Fruit fly (Drosophila melanogaster) whole organism, embryonic: ENCODE results near the gene CG34453.

Source experiments
- Abd-B ChIP-seq: fragments of 200-800 bp; sonication (Bioruptor generic); optimal IDR thresholded peaks from 2 replicates; lab custom pipeline; 2018; ENCODE audit warnings: missing biosample characterization, mild to moderate bottlenecking, missing genetic modification characterization, moderate library complexity
- CG10654 ChIP-seq: fragments of 200-800 bp; sonication (Bioruptor generic); optimal IDR thresholded peaks from 2 replicates; lab custom pipeline; 2016; ENCODE audit warnings: missing biosample characterization, missing genetic modification characterization
- CG11456 ChIP-seq: fragments of 200-800 bp; sonication (Bioruptor generic); IDR thresholded peaks from 3 replicates; pipeline ENCODE4 v1.3.6; 2022; ENCODE audit warnings: missing biosample characterization, missing genetic modification characterization
- CG14050 ChIP-seq: fragments of 200-800 bp; sonication (Bioruptor generic); IDR thresholded peaks from 3 replicates; pipeline ENCODE4 v1.3.6; 2022; ENCODE audit warnings: missing biosample characterization, missing genetic modification characterization
- CG14710 ChIP-seq: fragments of 200-800 bp; sonication (Bioruptor generic); optimal IDR thresholded peaks from 3 replicates; lab custom pipeline; 2019; ENCODE audit warnings: missing biosample characterization, mild to moderate bottlenecking, missing genetic modification characterization, moderate library complexity
- CG15601 ChIP-seq: fragments of 200-800 bp; sonication (Bioruptor generic); optimal IDR thresholded peaks from 3 replicates; lab custom pipeline; 2019; ENCODE audit warnings: missing biosample characterization, mild to moderate bottlenecking, missing genetic modification characterization, moderate library complexity
- CG17186 ChIP-seq: fragments of 200-800 bp; sonication (Bioruptor generic); optimal IDR thresholded peaks from 3 replicates; lab custom pipeline; 2017; ENCODE audit warnings: missing biosample characterization, missing genetic modification reagents, missing genetic modification characterization
- CG17328 ChIP-seq: fragments of 200-800 bp; sonication (Bioruptor generic); IDR thresholded peaks from 2 replicates; pipeline ENCODE4 v1.3.6; 2022; ENCODE audit warnings: missing biosample characterization, missing genetic modification characterization
- CG17361 ChIP-seq: fragments of 200-800 bp; sonication (Bioruptor generic); IDR thresholded peaks from 3 replicates; pipeline ENCODE4 v1.3.6; 2022; ENCODE audit warnings: missing biosample characterization, missing genetic modification characterization
- CG1792 ChIP-seq: fragments of 200-800 bp; sonication (Bioruptor generic); optimal IDR thresholded peaks from 2 replicates; lab custom pipeline; 2016; ENCODE audit warnings: missing biosample characterization, missing genetic modification characterization
- CG2678 ChIP-seq: fragments of 200-800 bp; sonication (Bioruptor generic); optimal IDR thresholded peaks from 3 replicates; lab custom pipeline; 2019; ENCODE audit warnings: missing biosample characterization, mild to moderate bottlenecking, missing genetic modification characterization, moderate library complexity
- CG30020 ChIP-seq: fragments of 200-800 bp; optimal IDR thresholded peaks from 2 replicates; lab custom pipeline; 2019; ENCODE audit warnings: missing biosample characterization, mild to moderate bottlenecking, missing genetic modification characterization, moderate library complexity
- CG3163 ChIP-seq: fragments of 200-800 bp; sonication (Bioruptor generic); optimal IDR thresholded peaks from 3 replicates; lab custom pipeline; 2016; ENCODE audit warnings: missing biosample characterization, missing genetic modification characterization
- CG3407 ChIP-seq: fragments of 200-800 bp; sonication (Bioruptor generic); optimal IDR thresholded peaks from 2 replicates; lab custom pipeline; 2018; ENCODE audit warnings: missing biosample characterization, mild to moderate bottlenecking, missing genetic modification characterization
- CG5245 ChIP-seq: fragments of 200-800 bp; sonication (Bioruptor generic); optimal IDR thresholded peaks from 3 replicates; lab custom pipeline; 2016; ENCODE audit warnings: missing biosample characterization, missing genetic modification characterization
- CG6175 ChIP-seq: fragments of 200-800 bp; sonication (Bioruptor generic); IDR thresholded peaks from 3 replicates; pipeline ENCODE4 v1.3.6; 2022; ENCODE audit warnings: missing biosample characterization, missing genetic modification characterization
- D19A ChIP-seq: fragments of 200-800 bp; optimal IDR thresholded peaks from 3 replicates; lab custom pipeline; 2019; ENCODE audit warnings: missing biosample characterization, mild to moderate bottlenecking, missing genetic modification characterization, moderate library complexity
- Dfd ChIP-seq, 2 experiments: fragments of >200 bp; optimal IDR thresholded peaks; 2 replicates each; lab custom pipeline; 2017; ENCODE audit warnings: missing biosample characterization in 2 of 2, missing genetic modification characterization in 2 of 2
- Dp ChIP-seq: fragments of 200-800 bp; sonication (Bioruptor generic); optimal IDR thresholded peaks from 2 replicates; lab custom pipeline; 2018; ENCODE audit warnings: missing biosample characterization, mild to moderate bottlenecking, missing genetic modification characterization, moderate library complexity
- Ets97D ChIP-seq: fragments of 200-800 bp; sonication (Bioruptor generic); optimal IDR thresholded peaks from 3 replicates; lab custom pipeline; 2016; ENCODE audit warnings: missing biosample characterization, missing genetic modification characterization
- Gug ChIP-seq: fragments of 200-800 bp; sonication (Bioruptor generic); IDR thresholded peaks from 4 replicates; pipeline ENCODE4 v1.3.6; 2022; ENCODE audit warnings: missing biosample characterization, missing genetic modification characterization
- HLH3B ChIP-seq: fragments of 200-800 bp; sonication (Bioruptor generic); IDR thresholded peaks from 2 replicates; pipeline ENCODE4 v1.3.6; 2022; ENCODE audit warnings: missing biosample characterization, missing genetic modification characterization
- HLH54F ChIP-seq: fragments of 200-800 bp; sonication (Bioruptor generic); optimal IDR thresholded peaks from 3 replicates; lab custom pipeline; 2016; ENCODE audit warnings: missing biosample characterization, missing genetic modification characterization
- Hr78 ChIP-seq, 2 experiments: fragments of 200-800 bp in 1 of 2; fragments of >200 bp in 1 of 2; sonication (Bioruptor generic) in 1 of 2; optimal IDR thresholded peaks; 2 replicates each; lab custom pipeline; 2017 to 2019; ENCODE audit warnings: missing biosample characterization in 2 of 2, missing genetic modification characterization in 2 of 2, mild to moderate bottlenecking in 1 of 2, moderate library complexity in 1 of 2
- Lpt ChIP-seq: fragments of >200 bp; optimal IDR thresholded peaks from 2 replicates; lab custom pipeline; 2018; ENCODE audit warnings: missing biosample characterization, missing genetic modification characterization
- Ravus ChIP-seq: fragments of 200-800 bp; sonication (Bioruptor generic); IDR thresholded peaks from 2 replicates; pipeline ENCODE4 v1.3.6; 2022; ENCODE audit warnings: missing biosample characterization, missing genetic modification characterization
- Vsx1 ChIP-seq: fragments of 200-800 bp; sonication (Bioruptor generic); optimal IDR thresholded peaks from 2 replicates; lab custom pipeline; 2017; ENCODE audit warnings: missing biosample characterization, mild to moderate bottlenecking, missing genetic modification characterization, missing genetic modification reagents
- al ChIP-seq: fragments of 200-800 bp; sonication (Bioruptor generic); IDR thresholded peaks from 2 replicates; pipeline ENCODE4 v1.3.6; 2022; ENCODE audit warnings: missing biosample characterization, missing genetic modification characterization
- bowl ChIP-seq: fragments of 200-800 bp; sonication (Bioruptor generic); IDR thresholded peaks from 2 replicates; pipeline ENCODE4 v1.3.6; 2022; ENCODE audit warnings: missing biosample characterization, missing genetic modification characterization
- bsh ChIP-seq, 2 experiments: fragments of 200-800 bp; sonication (Bioruptor generic); optimal IDR thresholded peaks; 2 replicates each; lab custom pipeline; 2017 to 2018; ENCODE audit warnings: mild to moderate bottlenecking in 2 of 2, missing biosample characterization in 2 of 2, missing genetic modification characterization in 2 of 2, moderate library complexity in 1 of 2
- cg ChIP-seq: fragments of 200-800 bp; sonication (Bioruptor generic); optimal IDR thresholded peaks from 3 replicates; lab custom pipeline; 2019; ENCODE audit warnings: missing biosample characterization, mild to moderate bottlenecking, missing genetic modification characterization, moderate library complexity
- crol ChIP-seq: fragments of 200-800 bp; sonication (Bioruptor generic); IDR thresholded peaks from 2 replicates; pipeline ENCODE4 v1.3.6; 2022; ENCODE audit warnings: missing biosample characterization, missing genetic modification characterization
- dmrt99B ChIP-seq: fragments of 200-800 bp; sonication (Bioruptor generic); optimal IDR thresholded peaks from 2 replicates; lab custom pipeline; 2018; ENCODE audit warnings: missing biosample characterization, mild to moderate bottlenecking, missing genetic modification characterization, moderate library complexity
- eve ChIP-seq, 2 experiments: fragments of >200 bp; optimal IDR thresholded peaks; 2 replicates each; lab custom pipeline; 2017; ENCODE audit warnings: missing biosample characterization in 2 of 2, missing genetic modification characterization in 2 of 2
- ewg ChIP-seq: fragments of 200-800 bp; sonication (Bioruptor generic); optimal IDR thresholded peaks from 3 replicates; lab custom pipeline; 2017; ENCODE audit warnings: mild to moderate bottlenecking, missing biosample characterization, missing genetic modification reagents, missing genetic modification characterization
- h ChIP-seq: fragments of >200 bp; optimal IDR thresholded peaks from 2 replicates; lab custom pipeline; 2017
- ham ChIP-seq: fragments of 200-800 bp; sonication (Bioruptor generic); IDR thresholded peaks from 2 replicates; pipeline ENCODE4 v1.3.6; 2022; ENCODE audit warnings: missing biosample characterization, missing genetic modification characterization
- jumu ChIP-seq: fragments of 200-800 bp; sonication (Bioruptor generic); optimal IDR thresholded peaks from 3 replicates; lab custom pipeline; 2016; ENCODE audit warnings: missing biosample characterization, missing genetic modification characterization
- mam ChIP-seq: fragments of 200-800 bp; sonication (Bioruptor generic); optimal IDR thresholded peaks from 3 replicates; lab custom pipeline; 2016; ENCODE audit warnings: missing biosample characterization, missing genetic modification characterization
- otp ChIP-seq: fragments of 200-800 bp; sonication (Bioruptor generic); IDR thresholded peaks from 3 replicates; pipeline ENCODE4, ENCODE4 v1.3.6; 2022; ENCODE audit warnings: missing biosample characterization, missing genetic modification characterization
- peb ChIP-seq: fragments of 200-800 bp; sonication (Bioruptor generic); IDR thresholded peaks from 2 replicates; pipeline ENCODE4 v1.3.6; 2022; ENCODE audit warnings: missing biosample characterization, missing genetic modification characterization
- repo ChIP-seq: fragments of 200-800 bp; sonication (Bioruptor generic); optimal IDR thresholded peaks from 2 replicates; lab custom pipeline; 2016; ENCODE audit warnings: missing biosample characterization, missing genetic modification characterization
- run ChIP-seq: fragments of 200-800 bp; sonication (Bioruptor generic); optimal IDR thresholded peaks from 3 replicates; lab custom pipeline; 2018; ENCODE audit warnings: missing biosample characterization, mild to moderate bottlenecking, missing genetic modification characterization
- salm ChIP-seq: fragments of 200-800 bp; sonication (Bioruptor generic); optimal IDR thresholded peaks from 2 replicates; lab custom pipeline; 2018; ENCODE audit warnings: missing biosample characterization, mild to moderate bottlenecking, missing genetic modification characterization
- sna ChIP-seq: fragments of 200-800 bp; sonication (Bioruptor generic); IDR thresholded peaks from 2 replicates; pipeline ENCODE4 v1.3.6; 2022; ENCODE audit warnings: missing biosample characterization, missing genetic modification characterization; ENCODE audit not compliant: partially characterized antibody
- wor ChIP-seq: fragments of 200-800 bp; sonication (Bioruptor generic); IDR thresholded peaks from 2 replicates; pipeline ENCODE4 v1.3.6; 2022; ENCODE audit warnings: missing biosample characterization, missing genetic modification characterization

CG34453 gene

DNA sequence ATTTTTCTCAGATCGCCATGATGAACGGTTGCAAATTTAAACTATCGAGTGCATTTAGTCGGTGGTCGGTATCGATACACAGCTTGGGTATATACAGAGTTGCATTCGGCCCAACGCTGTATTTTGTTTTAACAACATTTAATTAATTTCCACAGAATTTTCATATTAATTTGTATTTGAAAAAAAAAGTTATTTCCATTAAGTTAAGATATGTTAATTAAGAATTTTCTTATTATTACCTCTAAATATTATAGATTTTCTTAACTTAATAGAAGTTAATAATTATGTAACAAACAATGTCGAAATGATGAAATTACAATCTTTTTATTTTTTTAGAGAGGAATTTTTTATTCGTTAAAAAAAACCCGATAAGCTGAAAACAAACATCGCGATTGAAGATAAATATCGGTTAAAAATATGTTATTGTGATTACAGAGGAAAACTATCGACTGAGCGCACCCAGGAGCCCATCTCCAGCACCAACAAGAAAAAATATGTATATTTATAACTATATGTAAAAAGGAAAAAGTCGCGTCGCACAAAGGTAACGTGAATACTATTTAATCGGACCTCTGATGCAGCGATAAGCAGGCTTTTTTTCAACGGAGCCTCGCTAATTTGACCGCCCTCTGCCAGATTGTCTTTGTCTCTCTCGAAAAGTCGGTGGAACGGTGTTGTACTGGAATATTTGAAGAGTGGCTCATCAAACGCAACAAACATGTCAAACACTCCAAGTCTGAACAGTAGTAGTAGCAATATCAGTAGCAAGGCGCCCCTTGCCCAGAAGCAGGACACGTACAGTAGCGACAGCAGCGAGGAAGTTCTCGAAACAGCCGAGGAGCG lies 33.2 kb downstream of the CG34453 start, which contains the start of the genes rno and mri (continued):
- TF ChIP-seq CG14710 (tag; lab: Kevin White, UChicago): peak; percentile 93
- peak; percentile 93 for TF ChIP-seq sna (GFP tag; lab: Robert Waterston, UW)
- TF ChIP-seq ham (GFP tag; lab: Robert Waterston, UW): no peak
- peak; percentile 65 for TF ChIP-seq Abd-B (GFP tag; lab: Kevin White, UChicago)
- TF ChIP-seq CG10654 (GFP tag; lab: Kevin White, UChicago): peak; percentile 40
- TF ChIP-seq jumu (GFP tag; lab: Kevin White, UChicago): no peak
- TF ChIP-seq CG17361 (GFP tag; lab: Robert Waterston, UW): peak; percentile 88
- TF ChIP-seq otp: 0 out of 3 replicates have a peak, but pooled peaks have one; percentile 32
- TF ChIP-seq D19A (tag; lab: Kevin White, UChicago): peak; percentile 58
- TF ChIP-seq bowl (GFP tag; lab: Robert Waterston, UW): no peak
- peak; percentile 67 for TF ChIP-seq al (GFP tag; lab: Robert Waterston, UW)
- no peak for TF ChIP-seq salm (tag; lab: Kevin White, UChicago)
- no peak for TF ChIP-seq crol (GFP tag; lab: Robert Waterston, UW)
- no peak for TF ChIP-seq Dfd (GFP tag; optimal IDR thresholded peaks at IDR 0.05; lab: Kevin White, UChicago)
- peak; percentile 37 for TF ChIP-seq run (tag; lab: Kevin White, UChicago)
- TF ChIP-seq eve (GFP tag; optimal IDR thresholded peaks at IDR 0.05; lab: Kevin White, UChicago): no peak
- TF ChIP-seq CG5245 (GFP tag; lab: Kevin White, UChicago): peak; percentile 39
- TF ChIP-seq CG17328: peak; percentile 78
- TF ChIP-seq CG3163 (GFP tag; lab: Kevin White, UChicago): no peak
- no peak for TF ChIP-seq Dp (GFP tag; lab: Kevin White, UChicago)
- TF ChIP-seq Vsx1 (GFP tag; lab: Kevin White, UChicago): no peak
- TF ChIP-seq wor: no peak; the same call in 1 of the 2 replicates
- peak in 1 of 2 experiments; percentile 71 for TF ChIP-seq bsh (GFP tag; optimal IDR thresholded peaks at IDR 0.05; lab: Kevin White, UChicago)
- TF ChIP-seq CG17186 (GFP tag; lab: Kevin White, UChicago): no peak
- TF ChIP-seq dmrt99B (tag; lab: Kevin White, UChicago): no peak
- peak; percentile 71 for TF ChIP-seq CG15601
- no peak for TF ChIP-seq Hr78 (GFP tag; optimal IDR thresholded peaks at IDR 0.05; lab: Kevin White, UChicago)
- peak; percentile 27 for TF ChIP-seq HLH54F (GFP tag; lab: Kevin White, UChicago)
- peak; percentile 66; the same call in 1 of the 2 replicates for TF ChIP-seq peb (GFP tag; lab: Robert Waterston, UW)
- peak; percentile 79 for TF ChIP-seq CG11456 (GFP tag; lab: Robert Waterston, UW)
- TF ChIP-seq repo (GFP tag; lab: Kevin White, UChicago): no peak
- TF ChIP-seq CG14050: peak; percentile 40; the same call in 1 of the 3 replicates
- no peak for TF ChIP-seq CG3407 (GFP tag; lab: Kevin White, UChicago)
- peak; percentile 74 for TF ChIP-seq HLH3B (GFP tag; lab: Robert Waterston, UW)
- TF ChIP-seq Ravus (GFP tag; lab: Robert Waterston, UW): peak; percentile 28
- TF ChIP-seq CG1792: no peak
- TF ChIP-seq cg: no peak
- TF ChIP-seq CG6175 (GFP tag; lab: Robert Waterston, UW): no peak
- TF ChIP-seq CG2678 (tag; lab: Kevin White, UChicago): peak; percentile 68
- TF ChIP-seq h (lab: Kevin White, UChicago): no peak
- TF ChIP-seq Gug: peak; percentile 58; the same call in 3 of the 4 replicates
- TF ChIP-seq ewg (GFP tag; lab: Kevin White, UChicago): peak; percentile 24
- TF ChIP-seq Ets97D: peak; percentile 71
- TF ChIP-seq CG30020: peak; percentile 83
- peak; percentile 32 for TF ChIP-seq mam (GFP tag; lab: Kevin White, UChicago)
- TF ChIP-seq Lpt (GFP tag; lab: Kevin White, UChicago): no peak
